Fruit fly (Drosophila melanogaster) whole organism, embryonic: ENCODE data around the gene pbl.

Experiments used
- BEAF-32 ChIP-seq: fragments of 200-800 bp; sonication (Bioruptor generic); optimal IDR thresholded peaks from 3 replicates; lab custom pipeline; 2017; ENCODE audit warnings: missing biosample characterization, missing genetic modification characterization, mild to moderate bottlenecking, moderate library complexity, missing genetic modification reagents
- Bdp1 ChIP-seq: fragments of 200-800 bp; sonication (Bioruptor generic); optimal IDR thresholded peaks from 3 replicates; lab custom pipeline; 2016; ENCODE audit warnings: missing biosample characterization, missing genetic modification characterization
- CG10267 ChIP-seq: fragments of 200-800 bp; sonication (Bioruptor generic); optimal IDR thresholded peaks from 2 replicates; lab custom pipeline; 2018; ENCODE audit warnings: missing biosample characterization, mild to moderate bottlenecking, missing genetic modification characterization, moderate library complexity
- CG11247 ChIP-seq: fragments of 200-800 bp; sonication (Bioruptor generic); IDR thresholded peaks from 2 replicates; pipeline ENCODE4 v1.3.6; 2022; ENCODE audit warnings: missing biosample characterization, missing genetic modification characterization
- CG11504 ChIP-seq: fragments of 200-800 bp; sonication (Bioruptor generic); optimal IDR thresholded peaks from 3 replicates; lab custom pipeline; 2019; ENCODE audit warnings: missing biosample characterization, mild to moderate bottlenecking, missing genetic modification characterization, moderate library complexity
- CG1233 ChIP-seq: fragments of 200-800 bp; sonication (Bioruptor generic); optimal IDR thresholded peaks from 4 replicates; lab custom pipeline; 2018; ENCODE audit warnings: missing biosample characterization, mild to moderate bottlenecking, missing genetic modification characterization
- CG12659 ChIP-seq: fragments of 200-800 bp; sonication (Bioruptor generic); optimal IDR thresholded peaks from 3 replicates; lab custom pipeline; 2017; ENCODE audit warnings: mild to moderate bottlenecking, missing biosample characterization, missing genetic modification reagents, missing genetic modification characterization
- CG13775 ChIP-seq: fragments of 200-800 bp; sonication (Bioruptor generic); optimal IDR thresholded peaks from 3 replicates; lab custom pipeline; 2017; ENCODE audit warnings: missing biosample characterization, mild to moderate bottlenecking, missing genetic modification characterization
- CG15269 ChIP-seq: fragments of 200-800 bp; sonication (Bioruptor generic); optimal IDR thresholded peaks from 2 replicates; lab custom pipeline; 2018; ENCODE audit warnings: missing biosample characterization, mild to moderate bottlenecking, missing genetic modification characterization, moderate library complexity
- CG15696 ChIP-seq: fragments of 200-800 bp; sonication (Bioruptor generic); optimal IDR thresholded peaks from 2 replicates; lab custom pipeline; 2019; ENCODE audit warnings: missing biosample characterization, mild to moderate bottlenecking, missing genetic modification characterization, moderate library complexity
- CG1602 ChIP-seq: fragments of 200-800 bp; sonication (Bioruptor generic); optimal IDR thresholded peaks from 3 replicates; lab custom pipeline; 2016; ENCODE audit warnings: missing biosample characterization, missing genetic modification characterization
- CG16863 ChIP-seq: fragments of 200-800 bp; sonication (Bioruptor generic); optimal IDR thresholded peaks from 3 replicates; lab custom pipeline; 2016; ENCODE audit warnings: missing biosample characterization, missing genetic modification characterization
- CG18764 ChIP-seq: fragments of 200-800 bp; sonication (Bioruptor generic); optimal IDR thresholded peaks from 3 replicates; lab custom pipeline; 2016; ENCODE audit warnings: missing biosample characterization, missing genetic modification characterization
- CG32532 ChIP-seq: fragments of 200-800 bp; sonication (Bioruptor generic); IDR thresholded peaks from 2 replicates; pipeline ENCODE4 v1.3.6; 2022; ENCODE audit warnings: missing biosample characterization, missing genetic modification characterization
- CG32772 ChIP-seq: fragments of 200-800 bp; sonication (Bioruptor generic); IDR thresholded peaks from 2 replicates; pipeline ENCODE4 v1.3.6; 2022; ENCODE audit warnings: missing biosample characterization, missing genetic modification characterization
- CG9817 ChIP-seq: fragments of 200-800 bp; sonication (Bioruptor generic); optimal IDR thresholded peaks from 2 replicates; lab custom pipeline; 2018; ENCODE audit warnings: missing biosample characterization, mild to moderate bottlenecking, missing genetic modification characterization, moderate library complexity
- Chrac-16 ChIP-seq: fragments of 200-800 bp; sonication (Bioruptor generic); optimal IDR thresholded peaks from 3 replicates; lab custom pipeline; 2016; ENCODE audit warnings: missing biosample characterization, missing genetic modification characterization
- HmgZ ChIP-seq: fragments of 200-800 bp; sonication (Bioruptor generic); optimal IDR thresholded peaks from 2 replicates; lab custom pipeline; 2018; ENCODE audit warnings: missing biosample characterization, mild to moderate bottlenecking, missing genetic modification characterization
- Hr3 ChIP-seq: fragments of 200-800 bp; sonication (Bioruptor generic); optimal IDR thresholded peaks from 3 replicates; lab custom pipeline; 2016; ENCODE audit warnings: missing biosample characterization, missing genetic modification characterization
- Hr78 ChIP-seq, 2 experiments: fragments of 200-800 bp in 1 of 2; fragments of >200 bp in 1 of 2; sonication (Bioruptor generic) in 1 of 2; optimal IDR thresholded peaks; 2 replicates each; lab custom pipeline; 2017 to 2019; ENCODE audit warnings: missing biosample characterization in 2 of 2, missing genetic modification characterization in 2 of 2, mild to moderate bottlenecking in 1 of 2, moderate library complexity in 1 of 2
- Kr ChIP-seq: fragments of 200-800 bp; sonication (Bioruptor generic); optimal IDR thresholded peaks from 2 replicates; lab custom pipeline; 2017; ENCODE audit warnings: missing biosample characterization, mild to moderate bottlenecking, missing genetic modification characterization
- NC2α ChIP-seq: fragments of 200-800 bp; sonication (Bioruptor generic); optimal IDR thresholded peaks from 2 replicates; lab custom pipeline; 2016; ENCODE audit warnings: missing biosample characterization, missing genetic modification characterization
- Nf-YB ChIP-seq: fragments of 200-800 bp; sonication (Bioruptor generic); optimal IDR thresholded peaks from 3 replicates; lab custom pipeline; 2019; ENCODE audit warnings: missing biosample characterization, mild to moderate bottlenecking, missing genetic modification characterization, moderate library complexity
- Nf-YC ChIP-seq: fragments of 200-800 bp; optimal IDR thresholded peaks from 3 replicates; lab custom pipeline; 2019; ENCODE audit warnings: missing biosample characterization, mild to moderate bottlenecking, missing genetic modification characterization, moderate library complexity
- Oaz ChIP-seq: fragments of 200-800 bp; sonication (Bioruptor generic); IDR thresholded peaks from 2 replicates; pipeline ENCODE4 v1.3.6; 2022; ENCODE audit warnings: missing biosample characterization, missing genetic modification characterization
- Oli ChIP-seq: fragments of 200-800 bp; sonication (Bioruptor generic); optimal IDR thresholded peaks from 2 replicates; lab custom pipeline; 2018; ENCODE audit warnings: missing biosample characterization, mild to moderate bottlenecking, missing genetic modification characterization, moderate library complexity
- Opbp ChIP-seq: fragments of 200-800 bp; sonication (Bioruptor generic); IDR thresholded peaks from 3 replicates; pipeline ENCODE4 v1.3.6; 2022; ENCODE audit warnings: missing biosample characterization, missing genetic modification characterization; ENCODE audit not compliant: partially characterized antibody
- Side ChIP-seq: fragments of 200-800 bp; sonication (Bioruptor generic); optimal IDR thresholded peaks from 2 replicates; lab custom pipeline; 2016; ENCODE audit warnings: missing biosample characterization, missing genetic modification characterization
- ash1 ChIP-seq: fragments of 200-800 bp; sonication (Bioruptor generic); optimal IDR thresholded peaks from 2 replicates; lab custom pipeline; 2018; ENCODE audit warnings: missing biosample characterization, mild to moderate bottlenecking, missing genetic modification characterization
- bigmax ChIP-seq: fragments of 200-800 bp; sonication (Bioruptor generic); optimal IDR thresholded peaks from 2 replicates; lab custom pipeline; 2018; ENCODE audit warnings: missing biosample characterization, mild to moderate bottlenecking, missing genetic modification characterization
- bsh ChIP-seq, 2 experiments: fragments of 200-800 bp; sonication (Bioruptor generic); optimal IDR thresholded peaks; 2 replicates each; lab custom pipeline; 2017 to 2018; ENCODE audit warnings: mild to moderate bottlenecking in 2 of 2, missing biosample characterization in 2 of 2, missing genetic modification characterization in 2 of 2, moderate library complexity in 1 of 2
- btn ChIP-seq: fragments of 200-800 bp; sonication (Bioruptor generic); optimal IDR thresholded peaks from 2 replicates; lab custom pipeline; 2016; ENCODE audit warnings: missing biosample characterization, missing genetic modification characterization
- chm ChIP-seq: fragments of 200-800 bp; sonication (Bioruptor generic); IDR thresholded peaks from 2 replicates; pipeline ENCODE4 v1.3.6; 2022; ENCODE audit warnings: missing biosample characterization, missing genetic modification characterization
- chn ChIP-seq: fragments of 200-800 bp; sonication (Bioruptor generic); optimal IDR thresholded peaks from 2 replicates; lab custom pipeline; 2016; ENCODE audit warnings: missing biosample characterization, missing genetic modification characterization
- ci ChIP-seq: fragments of 200-800 bp; sonication (Bioruptor generic); IDR thresholded peaks from 3 replicates; pipeline ENCODE4 v1.3.6; 2022; ENCODE audit warnings: missing biosample characterization, missing genetic modification characterization
- crp ChIP-seq, 2 experiments: fragments of 200-800 bp; sonication (Bioruptor generic); optimal IDR thresholded peaks; 2 replicates in 1 of 2; 3 replicates in 1 of 2; lab custom pipeline; 2017; ENCODE audit warnings: missing biosample characterization in 2 of 2, missing genetic modification characterization in 2 of 2, mild to moderate bottlenecking in 1 of 2, moderate library complexity in 1 of 2
- dysf ChIP-seq: fragments of 200-800 bp; sonication (Bioruptor generic); IDR thresholded peaks from 3 replicates; pipeline ENCODE4 v1.3.6; 2022; ENCODE audit warnings: missing biosample characterization, missing genetic modification characterization
- eve ChIP-seq, 2 experiments: fragments of >200 bp; optimal IDR thresholded peaks; 2 replicates each; lab custom pipeline; 2017; ENCODE audit warnings: missing biosample characterization in 2 of 2, missing genetic modification characterization in 2 of 2
- exex ChIP-seq: fragments of 200-800 bp; sonication (Bioruptor generic); optimal IDR thresholded peaks from 4 replicates; lab custom pipeline; 2018; ENCODE audit warnings: missing biosample characterization, mild to moderate bottlenecking, missing genetic modification characterization, moderate library complexity
- fd3F ChIP-seq: fragments of 200-800 bp; sonication (Bioruptor generic); optimal IDR thresholded peaks from 2 replicates; lab custom pipeline; 2018; ENCODE audit warnings: missing biosample characterization, mild to moderate bottlenecking, missing genetic modification characterization, moderate library complexity
- fu2 ChIP-seq: fragments of 200-800 bp; sonication (Bioruptor generic); optimal IDR thresholded peaks from 2 replicates; lab custom pipeline; 2016; ENCODE audit warnings: missing biosample characterization, missing genetic modification characterization
- gsb ChIP-seq: fragments of 200-800 bp; sonication (Bioruptor generic); IDR thresholded peaks from 2 replicates; pipeline ENCODE4 v1.3.6; 2022; ENCODE audit warnings: missing biosample characterization, missing genetic modification characterization
- hb ChIP-seq: fragments of 200-800 bp; sonication (Bioruptor generic); IDR thresholded peaks from 3 replicates; pipeline ENCODE4 v1.3.6; 2022; ENCODE audit warnings: missing biosample characterization, missing genetic modification characterization; ENCODE audit not compliant: partially characterized antibody
- inv ChIP-seq: fragments of 200-800 bp; sonication (Bioruptor generic); IDR thresholded peaks from 2 replicates; pipeline ENCODE4 v1.3.6; 2022; ENCODE audit warnings: missing biosample characterization, missing genetic modification characterization; ENCODE audit not compliant: partially characterized antibody
- mirr ChIP-seq: fragments of 200-800 bp; sonication (Bioruptor generic); optimal IDR thresholded peaks from 3 replicates; lab custom pipeline; 2018; ENCODE audit warnings: missing biosample characterization, mild to moderate bottlenecking, missing genetic modification characterization
- mld ChIP-seq: fragments of 200-800 bp; sonication (Bioruptor generic); IDR thresholded peaks from 3 replicates; pipeline ENCODE4 v1.3.6; 2022; ENCODE audit warnings: missing biosample characterization, missing genetic modification characterization; ENCODE audit not compliant: partially characterized antibody
- nau ChIP-seq: fragments of 200-800 bp; sonication (Bioruptor generic); optimal IDR thresholded peaks from 3 replicates; lab custom pipeline; 2017; ENCODE audit warnings: missing biosample characterization, mild to moderate bottlenecking, missing genetic modification characterization, missing genetic modification reagents
- nmo ChIP-seq: fragments of 200-800 bp; sonication (Bioruptor generic); optimal IDR thresholded peaks from 2 replicates; lab custom pipeline; 2018; ENCODE audit warnings: missing biosample characterization, mild to moderate bottlenecking, missing genetic modification characterization, moderate library complexity
- prd ChIP-seq, 3 experiments: fragments of >200 bp in 2 of 3; fragments of 200-800 bp in 1 of 3; sonication (Bioruptor generic) in 1 of 3; optimal IDR thresholded peaks in 2 of 3; IDR thresholded peaks in 1 of 3; 2 replicates in 2 of 3; 3 replicates in 1 of 3; pipeline versions ENCODE4 v1.3.6 to Lab custom; 2017 to 2022; ENCODE audit warnings: missing biosample characterization in 1 of 3, missing genetic modification characterization in 1 of 3
- ro ChIP-seq: fragments of 200-800 bp; sonication (Bioruptor generic); IDR thresholded peaks from 2 replicates; pipeline ENCODE4 v1.3.6; 2022; ENCODE audit warnings: missing biosample characterization, missing genetic modification characterization

pbl gene

dm6 chr3L:7947880-7948286 is 36.1 kb upstream of the pbl start, which contains the start of gene exex (continued):
- TF ChIP-seq mld (GFP tag; lab: Robert Waterston, UW) (no peak), CG11247 (GFP tag; lab: Robert Waterston, UW) (no peak), Opbp (0 out of 3 replicates have a peak, but pooled peaks have one; percentile 13), CG1233 (GFP tag; lab: Kevin White, UChicago) (no peak), gsb (GFP tag; lab: Robert Waterston, UW) (no peak), Bdp1 (GFP tag; lab: Kevin White, UChicago) (no peak), ci (GFP tag; lab: Robert Waterston, UW) (peak; percentile 43; the same call in 1 of the 3 replicates), CG16863 (GFP tag; lab: Kevin White, UChicago) (no peak), inv (no peak), nmo (GFP tag; lab: Kevin White, UChicago) (no peak), Oli (no peak), ash1 (peak; percentile 83), Hr3 (no peak), hb (no peak), Nf-YC (tag; lab: Kevin White, UChicago) (peak; percentile 97), prd (optimal IDR thresholded peaks at IDR 0.05; lab: Kevin White, UChicago) (no peak), prd (GFP tag; IDR thresholded peaks at IDR 0.05; lab: Robert Waterston, UW) (no peak), CG18764 (no peak), CG10267 (tag; lab: Kevin White, UChicago) (peak; percentile 6), CG9817 (tag; lab: Kevin White, UChicago) (no peak), CG1602 (GFP tag; lab: Kevin White, UChicago) (no peak), CG15269 (tag; lab: Kevin White, UChicago) (no peak), BEAF-32 (GFP tag; lab: Kevin White, UChicago) (no peak), btn (GFP tag; lab: Kevin White, UChicago) (no peak), Nf-YB (GFP tag; lab: Kevin White, UChicago) (peak; percentile 94), Side (no peak), Oaz (no peak), fd3F (GFP tag; lab: Kevin White, UChicago) (no peak), exex (peak; percentile 98), bsh (GFP tag; optimal IDR thresholded peaks at IDR 0.05; lab: Kevin White, UChicago) (no peak), CG32532 (GFP tag; lab: Robert Waterston, UW) (no peak), fu2 (GFP tag; lab: Kevin White, UChicago) (no peak), chn (no peak), Chrac-16 (no peak), eve (GFP tag; optimal IDR thresholded peaks at IDR 0.05; lab: Kevin White, UChicago) (no peak), CG32772 (no peak), CG12659 (GFP tag; lab: Kevin White, UChicago) (no peak), chm (GFP tag; lab: Robert Waterston, UW) (peak; percentile 51; the same call in 1 of the 2 replicates), crp (GFP tag; optimal IDR thresholded peaks at IDR 0.05; lab: Kevin White, UChicago) (no peak), Kr (GFP tag; lab: Kevin White, UChicago) (no peak), NC2α (no peak), Hr78 (GFP tag; optimal IDR thresholded peaks at IDR 0.05; lab: Kevin White, UChicago) (no peak), CG15696 (no peak), nau (GFP tag; lab: Kevin White, UChicago) (no peak), dysf (GFP tag; lab: Robert Waterston, UW) (no peak), HmgZ (tag; lab: Kevin White, UChicago) (peak; percentile 48), ro (GFP tag; lab: Robert Waterston, UW) (no peak), bigmax (no peak), mirr (GFP tag; lab: Kevin White, UChicago) (peak; percentile 74), CG13775 (no peak), CG11504 (tag; lab: Kevin White, UChicago) (no peak)
